Worm (Caenorhabditis elegans) whole organism, L1 larva: ENCODE measurements around the gene gst-21.

Experiments
- C34B4.2 ChIP-seq: sonication (generic microtip); optimal IDR thresholded peaks from 2 replicates; lab custom pipeline; 2017; ENCODE audit warnings: mild to moderate bottlenecking, missing genetic modification characterization, missing compliant biosample characterization
- F16B12.6 ChIP-seq: fragments of 150-350 bp; optimal IDR thresholded peaks from 2 replicates; lab custom pipeline; 2014; ENCODE audit warnings: missing biosample characterization, missing genetic modification characterization
- Y116A8C.19 ChIP-seq: sonication (generic microtip); optimal IDR thresholded peaks from 2 replicates; lab custom pipeline; 2016; ENCODE audit warnings: missing compliant biosample characterization, missing genetic modification characterization, borderline replicate concordance
- blmp-1 ChIP-seq: fragments of 150-350 bp; optimal IDR thresholded peaks from 2 replicates; lab custom pipeline; 2014; ENCODE audit warnings: missing biosample characterization, missing genetic modification characterization
- ceh-88 ChIP-seq: fragments of 200-800 bp; sonication (Bioruptor generic); IDR thresholded peaks from 2 replicates; pipeline ENCODE4 v1.3.6; 2022; ENCODE audit warnings: missing genetic modification characterization, missing compliant biosample characterization
- ceh-90 ChIP-seq: sonication (generic microtip); optimal IDR thresholded peaks from 2 replicates; lab custom pipeline; 2016; ENCODE audit warnings: missing genetic modification characterization, missing compliant biosample characterization
- dpl-1 ChIP-seq, 3 experiments: fragments of 150-350 bp in 2 of 3; sonication (generic microtip) in 1 of 3; optimal IDR thresholded peaks; 2 replicates each; lab custom pipeline; 2014 to 2017; ENCODE audit warnings: missing biosample characterization in 3 of 3, missing genetic modification characterization in 3 of 3, missing genetic modification reagents in 3 of 3
- dsc-1 ChIP-seq: sonication (generic microtip); optimal IDR thresholded peaks from 2 replicates; lab custom pipeline; 2016; ENCODE audit warnings: mild to moderate bottlenecking, missing genetic modification characterization, missing compliant biosample characterization
- efl-1 ChIP-seq, 4 experiments: fragments of 150-350 bp; optimal IDR thresholded peaks in 3 of 4; peaks in 1 of 4; 1 replicate in 1 of 4; 2 replicates in 3 of 4; lab custom pipeline; 2014; ENCODE audit warnings: missing biosample characterization in 2 of 4, missing genetic modification characterization in 2 of 4, missing genetic modification reagents in 2 of 4
- efl-3 ChIP-seq: fragments of 200-800 bp; sonication (Bioruptor generic); optimal IDR thresholded peaks from 2 replicates; lab custom pipeline; 2018; ENCODE audit warnings: mild to moderate bottlenecking, missing genetic modification characterization, missing compliant biosample characterization
- egl-27 ChIP-seq, 2 experiments: fragments of 150-350 bp in 1 of 2; sonication (generic microtip); optimal IDR thresholded peaks; 3 replicates each; lab custom pipeline; 2017 to 2018; ENCODE audit warnings: missing biosample characterization in 2 of 2, missing genetic modification characterization in 2 of 2, missing genetic modification reagents in 2 of 2
- elt-2 ChIP-seq: sonication (generic microtip); optimal IDR thresholded peaks from 2 replicates; lab custom pipeline; 2016; ENCODE audit warnings: missing genetic modification characterization, mild to moderate bottlenecking, inconsistent platforms, missing compliant biosample characterization, missing genetic modification reagents
- elt-3 ChIP-seq, 6 experiments: fragments of 150-350 bp in 1 of 6; sonication (generic microtip); optimal IDR thresholded peaks; 2 replicates each; lab custom pipeline; 2017 to 2018; ENCODE audit warnings: missing biosample characterization in 6 of 6, missing genetic modification characterization in 6 of 6, inconsistent platforms in 1 of 6
- ets-5 ChIP-seq: fragments of 200-800 bp; sonication (Bioruptor generic); IDR thresholded peaks from 2 replicates; pipeline ENCODE4 v1.3.6; 2022; ENCODE audit warnings: missing genetic modification characterization, missing compliant biosample characterization
- fkh-8 ChIP-seq: sonication (generic microtip); optimal IDR thresholded peaks from 2 replicates; lab custom pipeline; 2016; ENCODE audit warnings: mild to moderate bottlenecking, missing genetic modification characterization, missing compliant biosample characterization
- isw-1 ChIP-seq: fragments of 200-800 bp; sonication (Bioruptor generic); IDR thresholded peaks from 2 replicates; pipeline ENCODE4 v1.3.6; 2022; ENCODE audit warnings: missing genetic modification characterization, missing compliant biosample characterization
- jun-1 ChIP-seq: fragments of 150-350 bp; optimal IDR thresholded peaks from 2 replicates; lab custom pipeline; 2014; ENCODE audit warnings: missing biosample characterization, missing genetic modification reagents, missing genetic modification characterization
- lin-14 ChIP-seq: fragments of 200-800 bp; sonication (Bioruptor generic); optimal IDR thresholded peaks from 2 replicates; lab custom pipeline; 2018; ENCODE audit warnings: mild to moderate bottlenecking, missing genetic modification characterization, moderate library complexity, missing compliant biosample characterization
- lin-15B ChIP-seq: fragments of 150-350 bp; sonication (generic microtip); optimal IDR thresholded peaks from 3 replicates; lab custom pipeline; 2014; ENCODE audit warnings: missing biosample characterization, missing genetic modification characterization
- lin-35 ChIP-seq, 2 experiments: fragments of 150-350 bp; optimal IDR thresholded peaks; 2 replicates each; lab custom pipeline; 2014; ENCODE audit warnings: missing biosample characterization in 2 of 2, missing genetic modification characterization in 2 of 2, missing genetic modification reagents in 2 of 2
- lir-3 ChIP-seq: sonication (generic microtip); optimal IDR thresholded peaks from 2 replicates; lab custom pipeline; 2016; ENCODE audit warnings: mild to moderate bottlenecking, missing genetic modification characterization, moderate library complexity, missing compliant biosample characterization; ENCODE audit not compliant: poor library complexity
- lsy-2 ChIP-seq, 2 experiments: fragments of 150-350 bp; optimal IDR thresholded peaks; 2 replicates each; lab custom pipeline; 2014; ENCODE audit warnings: missing biosample characterization in 2 of 2, missing genetic modification characterization in 2 of 2
- mdl-1 ChIP-seq, 2 experiments: fragments of 150-350 bp; optimal IDR thresholded peaks; 2 replicates each; lab custom pipeline; 2014 to 2017; ENCODE audit warnings: missing biosample characterization in 2 of 2, missing genetic modification characterization in 2 of 2, inconsistent platforms in 1 of 2
- mep-1 ChIP-seq: fragments of 150-350 bp; optimal IDR thresholded peaks from 2 replicates; lab custom pipeline; 2014; ENCODE audit warnings: missing biosample characterization, missing genetic modification characterization
- nhr-20 ChIP-seq: sonication (generic microtip); optimal IDR thresholded peaks from 2 replicates; lab custom pipeline; 2016; ENCODE audit warnings: mild to moderate bottlenecking, missing genetic modification characterization, missing compliant biosample characterization
- nhr-237 ChIP-seq: fragments of 150-350 bp; optimal IDR thresholded peaks from 2 replicates; lab custom pipeline; 2014; ENCODE audit warnings: missing biosample characterization, missing genetic modification characterization
- nhr-71 ChIP-seq: sonication (generic microtip); optimal IDR thresholded peaks from 2 replicates; lab custom pipeline; 2016; ENCODE audit warnings: mild to moderate bottlenecking, missing genetic modification characterization, moderate library complexity, missing compliant biosample characterization
- nhr-84 ChIP-seq: sonication (generic microtip); optimal IDR thresholded peaks from 2 replicates; lab custom pipeline; 2017; ENCODE audit warnings: missing biosample characterization, missing genetic modification characterization
- nhr-90 ChIP-seq: sonication (generic microtip); optimal IDR thresholded peaks from 2 replicates; lab custom pipeline; 2016; ENCODE audit warnings: mild to moderate bottlenecking, missing genetic modification characterization, missing compliant biosample characterization; ENCODE audit not compliant: poor library complexity
- pag-3 ChIP-seq: sonication (generic microtip); optimal IDR thresholded peaks from 2 replicates; lab custom pipeline; 2017; ENCODE audit warnings: missing genetic modification characterization, mild to moderate bottlenecking, missing compliant biosample characterization, antibody characterized with exemption, borderline replicate concordance; ENCODE audit not compliant: insufficient read depth
- skn-1 ChIP-seq: fragments of 150-350 bp; optimal IDR thresholded peaks from 2 replicates; lab custom pipeline; 2014; ENCODE audit warnings: missing biosample characterization, missing genetic modification characterization
- snu-23 ChIP-seq: sonication (generic microtip); optimal IDR thresholded peaks from 2 replicates; lab custom pipeline; 2016; ENCODE audit warnings: missing genetic modification characterization, missing compliant biosample characterization
- sox-4 ChIP-seq: sonication (generic microtip); optimal IDR thresholded peaks from 2 replicates; lab custom pipeline; 2016; ENCODE audit warnings: missing genetic modification characterization, missing compliant biosample characterization
- tlp-1 ChIP-seq: fragments of 150-350 bp; optimal IDR thresholded peaks from 2 replicates; lab custom pipeline; 2014; ENCODE audit warnings: missing biosample characterization, missing genetic modification characterization
- unc-130 ChIP-seq: fragments of 150-350 bp; optimal IDR thresholded peaks from 2 replicates; lab custom pipeline; 2017; ENCODE audit warnings: missing biosample characterization, missing genetic modification characterization, inconsistent platforms
- unc-30 ChIP-seq: sonication (generic microtip); optimal IDR thresholded peaks from 2 replicates; lab custom pipeline; 2017; ENCODE audit warnings: missing biosample characterization, missing genetic modification characterization
- unc-86 ChIP-seq: sonication (generic microtip); optimal IDR thresholded peaks from 2 replicates; lab custom pipeline; 2016; ENCODE audit warnings: missing genetic modification characterization, missing compliant biosample characterization
- vab-15 ChIP-seq: sonication (generic microtip); optimal IDR thresholded peaks from 2 replicates; lab custom pipeline; 2017; ENCODE audit warnings: missing genotype, mild to moderate bottlenecking, missing genetic modification characterization, missing compliant biosample characterization
- zag-1 ChIP-seq: fragments of 150-350 bp; optimal IDR thresholded peaks from 2 replicates; lab custom pipeline; 2014; ENCODE audit warnings: missing biosample characterization, missing genetic modification characterization
- zip-4 ChIP-seq: fragments of 200-800 bp; sonication (Bioruptor generic); optimal IDR thresholded peaks from 2 replicates; lab custom pipeline; 2018; ENCODE audit warnings: mild to moderate bottlenecking, missing genetic modification characterization, moderate library complexity, missing compliant biosample characterization

The gst-21 gene

ce11 chrV:1731918-1732317 lies at the start of gene gst-21:
Gene gst-21, minus strand, starts transcription at chrV:1732018.
- TF ChIP-seq ceh-90 (tag; lab: Kevin White, UChicago) (no peak), nhr-20 (tag; lab: Kevin White, UChicago) (peak; percentile 29)

ce11 chrV:1779994-1780393 lies 48.2 kb upstream of the gst-21 start:
- TF ChIP-seq nhr-84 (tag; lab: Kevin White, UChicago) (no peak), elt-3 (tag; optimal IDR thresholded peaks at IDR 0.05; lab: Kevin White, UChicago) (no peak), zip-4 (GFP tag; lab: Kevin White, UChicago) (no peak), fkh-8 (no peak), pag-3 (no peak), nhr-90 (tag; lab: Kevin White, UChicago) (no peak), ceh-88 (GFP tag; lab: Robert Waterston, UW) (no peak), Y116A8C.19 (tag; lab: Kevin White, UChicago) (no peak)
- TF ChIP-seq, all 84 proteins: peak for 0

DNA sequence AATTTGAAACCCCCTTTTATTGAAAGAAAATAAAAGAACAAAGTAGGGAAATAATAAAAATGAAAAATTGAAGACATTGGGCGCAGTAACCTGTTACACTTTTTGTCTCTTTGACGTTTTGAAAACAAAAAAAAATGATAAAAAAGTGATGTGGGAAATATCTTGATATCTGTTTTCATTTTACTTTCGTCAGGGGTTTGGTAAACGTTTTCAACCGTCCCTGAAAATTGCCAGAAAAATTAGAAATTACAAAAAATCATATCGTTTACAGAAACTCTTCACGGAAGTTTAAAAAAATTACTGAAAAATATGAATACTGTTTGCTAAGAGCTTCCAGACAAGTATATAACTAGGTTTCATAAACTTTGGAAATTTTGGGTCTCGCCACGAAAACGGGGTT lies 47.3 kb upstream of the gst-21 start, which contains the start of gene F36H9.4:
Gene F36H9.4, minus strand, starts transcription at position 101 of the 400 bp plus-strand sequence.
- no peak for TF ChIP-seq dsc-1 (tag; lab: Kevin White, UChicago)
- no peak for TF ChIP-seq snu-23
- no peak for TF ChIP-seq efl-1 (optimal IDR thresholded peaks at IDR 0.05; lab: Kevin White, UChicago)
- TF ChIP-seq efl-1 (GFP tag; optimal IDR thresholded peaks at IDR 0.05 in 1 of 2; lab: Kevin White, UChicago), result no peak
- peak; percentile 20 for TF ChIP-seq blmp-1 (tag; lab: Kevin White, UChicago)
- TF ChIP-seq, all 84 proteins: peak for 1

DNA sequence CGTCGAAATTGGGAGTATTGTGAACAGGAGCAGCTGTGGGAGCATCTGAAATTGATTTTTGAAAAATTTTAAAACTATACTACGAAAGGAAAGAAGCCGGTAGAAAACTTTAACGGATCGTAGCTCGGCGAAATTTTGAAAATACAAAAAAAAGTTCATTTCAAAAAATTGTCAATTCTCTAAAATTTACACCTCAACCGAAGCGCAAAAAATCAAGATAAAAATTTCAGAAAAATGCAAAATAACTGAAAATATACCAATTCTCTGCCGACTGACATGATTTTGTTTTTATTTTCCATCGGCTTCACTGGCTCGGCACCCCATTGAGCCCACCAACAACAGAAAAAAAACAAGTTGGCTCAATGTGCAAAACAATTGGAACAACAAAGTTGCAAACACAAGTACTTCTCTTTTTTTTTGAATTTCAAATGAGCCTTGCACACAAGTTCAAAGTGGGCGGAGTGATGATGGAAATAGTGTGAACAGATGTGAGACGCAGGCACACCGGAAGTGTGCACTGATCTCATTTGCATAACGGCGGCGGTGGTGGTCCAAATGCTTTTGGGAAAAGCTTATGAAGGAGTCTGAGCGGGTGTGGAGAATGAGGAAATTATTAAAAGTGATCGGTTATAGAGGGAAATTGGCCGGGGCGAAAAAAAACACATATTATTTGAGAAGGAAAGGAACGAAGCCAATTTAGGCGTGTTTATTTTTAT lies 43.2 kb upstream of the gst-21 start, which contains the start of gene F36H9.7:
Gene F36H9.7, minus strand, starts transcription at position 51 of the 716 bp plus-strand sequence.
- TF ChIP-seq efl-1 (optimal IDR thresholded peaks at IDR 0.05; lab: Kevin White, UChicago) (no peak), efl-1 (GFP tag; optimal IDR thresholded peaks at IDR 0.05 in 1 of 2; lab: Kevin White, UChicago) (no peak), lin-14 (peak; percentile 36)

ce11 chrV:1773120-1773519 lies 41.3 kb upstream of the gst-21 start:
- TF ChIP-seq mep-1 (tag; lab: Kevin White, UChicago), result peak; percentile 25
- TF ChIP-seq nhr-71 (tag; lab: Kevin White, UChicago), result peak; percentile 11
- TF ChIP-seq lsy-2 (tag; optimal IDR thresholded peaks at IDR 0.05; lab: Kevin White, UChicago), result peak; percentile 11 to 29
- no peak for TF ChIP-seq sox-4 (tag; lab: Kevin White, UChicago)
- peak; percentile 83 for TF ChIP-seq F16B12.6 (tag; lab: Kevin White, UChicago)
- no peak for TF ChIP-seq tlp-1 (tag; lab: Kevin White, UChicago)
- TF ChIP-seq snu-23, result peak; percentile 9
- peak; percentile 18 for TF ChIP-seq lin-14
- no peak for TF ChIP-seq zag-1 (tag; lab: Kevin White, UChicago)
- TF ChIP-seq efl-1 (optimal IDR thresholded peaks at IDR 0.05; lab: Kevin White, UChicago), result peak; percentile 11 to 30
- peak; percentile 37 to 94 for TF ChIP-seq efl-1 (GFP tag; optimal IDR thresholded peaks at IDR 0.05 in 1 of 2; lab: Kevin White, UChicago)
- TF ChIP-seq dpl-1 (GFP tag; optimal IDR thresholded peaks at IDR 0.05; lab: Kevin White, UChicago), result peak in 2 of 3 experiments; percentile 24 to 35
- TF ChIP-seq unc-130, result peak; percentile 11
- TF ChIP-seq lin-35 (GFP tag; optimal IDR thresholded peaks at IDR 0.05; lab: Kevin White, UChicago), result peak in 1 of 2 experiments; percentile 3
- TF ChIP-seq jun-1 (tag; lab: Kevin White, UChicago), result no peak

- no peak for TF ChIP-seq lin-15B (tag; lab: Kevin White, UChicago)
- TF ChIP-seq elt-2 (tag; lab: Kevin White, UChicago), result peak; percentile 14
- TF ChIP-seq egl-27 (tag; optimal IDR thresholded peaks at IDR 0.05; lab: Kevin White, UChicago), result no peak
- TF ChIP-seq vab-15, result no peak
- peak in 1 of 2 experiments; percentile 39 for TF ChIP-seq mdl-1 (tag; optimal IDR thresholded peaks at IDR 0.05; lab: Kevin White, UChicago)
- no peak for TF ChIP-seq isw-1 (GFP tag; lab: Robert Waterston, UW)
- peak; percentile 55 for TF ChIP-seq nhr-20 (tag; lab: Kevin White, UChicago)
- no peak for TF ChIP-seq ets-5 (GFP tag; lab: Robert Waterston, UW)
- TF ChIP-seq skn-1 (tag; lab: Kevin White, UChicago), result peak; percentile 17
- peak; percentile 49 for TF ChIP-seq nhr-71 (tag; lab: Kevin White, UChicago)
- no peak for TF ChIP-seq lir-3
- TF ChIP-seq blmp-1 (tag; lab: Kevin White, UChicago), result peak; percentile 43
- no peak for TF ChIP-seq unc-30 (tag; lab: Kevin White, UChicago)
- TF ChIP-seq unc-86 (tag; lab: Kevin White, UChicago), result no peak
- no peak for TF ChIP-seq nhr-237 (tag; lab: Kevin White, UChicago)
- no peak for TF ChIP-seq efl-3 (GFP tag; lab: Kevin White, UChicago)
- TF ChIP-seq C34B4.2 (tag; lab: Kevin White, UChicago), result no peak
Measured at ce11 chrV:1771727-1772126, 39.9 kb upstream of the gst-21 start, which contains the start of gene dhs-13. Gene dhs-13, minus strand, starts transcription at chrV:1771734.
